Comparison of ENCODE assay signal across 5 fruit fly cellular contexts in genomic region chr2L:12520780-12521526, dm6.
TF ChIP-seq lines count a peak whose summit lies in the region.

No protein-coding gene starts in this region.

- no peak for TF ChIP-seq CTCF in whole organism, embryonic (GFP tag; optimal IDR thresholded peaks at IDR 0.05; lab: Kevin White, UChicago)

TF ChIP-seq in whole organism, adult, 20 proteins besides CTCF, POLR2A, EP300 and RAD21:
- peak; percentile 98 for TF ChIP-seq kay (GFP tag; lab: Kevin White, UChicago; ENCODE audit: borderline replicate concordance)
- TF ChIP-seq cnc (optimal IDR thresholded peaks at IDR 0.05; lab: Kevin White, UChicago) = no peak
- peak; percentile 18 for TF ChIP-seq CG33017 (tag; optimal IDR thresholded peaks at IDR 0.05; lab: Kevin White, UChicago)
- TF ChIP-seq CG7101 (tag; optimal IDR thresholded peaks at IDR 0.05; lab: Kevin White, UChicago) = no peak
- TF ChIP-seq CG14711 (tag; optimal IDR thresholded peaks at IDR 0.05; lab: Kevin White, UChicago) = no peak
- peak; percentile 67 for TF ChIP-seq CG12768 (GFP tag; optimal IDR thresholded peaks at IDR 0.05; lab: Kevin White, UChicago)
- no peak for TF ChIP-seq Clk (GFP tag; optimal IDR thresholded peaks at IDR 0.05; lab: Kevin White, UChicago)
- TF ChIP-seq CG5204 (GFP tag; optimal IDR thresholded peaks at IDR 0.05; lab: Kevin White, UChicago) = no peak
- TF ChIP-seq CG1620 (GFP tag; optimal IDR thresholded peaks at IDR 0.05; lab: Kevin White, UChicago) = no peak
- no peak for TF ChIP-seq bab1 (GFP tag; optimal IDR thresholded peaks at IDR 0.05; lab: Kevin White, UChicago)
- TF ChIP-seq toe (GFP tag; optimal IDR thresholded peaks at IDR 0.05; lab: Kevin White, UChicago) = no peak
- TF ChIP-seq Crg-1 (GFP tag; optimal IDR thresholded peaks at IDR 0.05; lab: Kevin White, UChicago) = no peak
- peak; percentile 52 for TF ChIP-seq CG7045 (GFP tag; optimal IDR thresholded peaks at IDR 0.05; lab: Kevin White, UChicago)
- TF ChIP-seq Mnt (GFP tag; optimal IDR thresholded peaks at IDR 0.05; lab: Kevin White, UChicago) = peak; percentile 28
- TF ChIP-seq tj (GFP tag; optimal IDR thresholded peaks at IDR 0.05; lab: Kevin White, UChicago) = no peak
- peak; percentile 79 for TF ChIP-seq cic (GFP tag; optimal IDR thresholded peaks at IDR 0.05; lab: Kevin White, UChicago)

TF ChIP-seq in whole organism, embryonic, 481 proteins besides CTCF, POLR2A, EP300 and RAD21 (continues in another document):
- no peak for TF ChIP-seq ttk (GFP tag; IDR thresholded peaks at IDR 0.05; lab: Robert Waterston, UW)
- TF ChIP-seq Doc2 (GFP tag; IDR thresholded peaks at IDR 0.05; lab: Robert Waterston, UW) = no peak
- TF ChIP-seq maf-S (GFP tag; optimal IDR thresholded peaks at IDR 0.05; lab: Kevin White, UChicago) = no peak
- TF ChIP-seq gcm2 (GFP tag; optimal IDR thresholded peaks at IDR 0.05; lab: Kevin White, UChicago) = no peak
- TF ChIP-seq phol (tag; optimal IDR thresholded peaks at IDR 0.05; lab: Kevin White, UChicago) = no peak
- peak; percentile 48; the same call in 1 of the 2 replicates for TF ChIP-seq vvl (GFP tag; IDR thresholded peaks at IDR 0.05; lab: Robert Waterston, UW)
- TF ChIP-seq CG15514 (GFP tag; optimal IDR thresholded peaks at IDR 0.05; lab: Kevin White, UChicago) = no peak
- peak; percentile 51 for TF ChIP-seq CG15479 (GFP tag; optimal IDR thresholded peaks at IDR 0.05; lab: Kevin White, UChicago)
- TF ChIP-seq slbo (GFP tag; IDR thresholded peaks at IDR 0.05; lab: Robert Waterston, UW) = no peak
- TF ChIP-seq cwo (GFP tag; optimal IDR thresholded peaks at IDR 0.05; lab: Kevin White, UChicago) = peak; percentile 81
- TF ChIP-seq bbx (GFP tag; IDR thresholded peaks at IDR 0.05; lab: Robert Waterston, UW; ENCODE audit: partially characterized antibody) = 0 out of 2 replicates have a peak, but pooled peaks have one; percentile 30
- no peak for TF ChIP-seq CG14860 (GFP tag; IDR thresholded peaks at IDR 0.05; lab: Robert Waterston, UW; ENCODE audit: partially characterized antibody)
- TF ChIP-seq Scr (GFP tag; IDR thresholded peaks at IDR 0.05; lab: Robert Waterston, UW; ENCODE audit: partially characterized antibody) = 0 out of 2 replicates have a peak, but pooled peaks have one; percentile 13
- peak; percentile 12; the same call in 1 of the 3 replicates for TF ChIP-seq CG34422 (GFP tag; IDR thresholded peaks at IDR 0.05; lab: Robert Waterston, UW)
- 0 out of 3 replicates have a peak, but pooled peaks have one; percentile 11 for TF ChIP-seq CG2199 (GFP tag; IDR thresholded peaks at IDR 0.05; lab: Robert Waterston, UW)
- peak; percentile 41 for TF ChIP-seq Nf-YC (tag; optimal IDR thresholded peaks at IDR 0.05; lab: Kevin White, UChicago)
- no peak for TF ChIP-seq CG13894 (tag; optimal IDR thresholded peaks at IDR 0.05; lab: Kevin White, UChicago)
- peak; percentile 84 for TF ChIP-seq Drgx (GFP tag; IDR thresholded peaks at IDR 0.05; lab: Robert Waterston, UW)

TF ChIP-seq in whole organism, prepupa, 60 proteins besides CTCF, POLR2A, EP300 and RAD21 (continues in another document):
- TF ChIP-seq Ets96B (tag; optimal IDR thresholded peaks at IDR 0.05; lab: Kevin White, UChicago) (peak; percentile 11), Gug (GFP tag; IDR thresholded peaks at IDR 0.05; lab: Robert Waterston, UW) (0 out of 2 replicates have a peak, but pooled peaks have one; percentile 27), spab (GFP tag; optimal IDR thresholded peaks at IDR 0.05; lab: Kevin White, UChicago) (peak; percentile 37), eg (GFP tag; IDR thresholded peaks at IDR 0.05; lab: Robert Waterston, UW) (peak; percentile 91), Hr39 (GFP tag; optimal IDR thresholded peaks at IDR 0.05; lab: Kevin White, UChicago) (no peak), Eip78C (GFP tag; lab: Kevin White, UChicago) (peak; percentile 49), CG10669 (GFP tag; optimal IDR thresholded peaks at IDR 0.05; lab: Kevin White, UChicago) (peak; percentile 15), acj6 (GFP tag; optimal IDR thresholded peaks at IDR 0.05; lab: Kevin White, UChicago) (no peak), Hr4 (GFP tag; optimal IDR thresholded peaks at IDR 0.05; lab: Kevin White, UChicago) (peak; percentile 35), fd59A (GFP tag; optimal IDR thresholded peaks at IDR 0.05; lab: Kevin White, UChicago) (no peak), Sox14 (GFP tag; optimal IDR thresholded peaks at IDR 0.05; lab: Kevin White, UChicago) (no peak), CG3032 (tag; optimal IDR thresholded peaks at IDR 0.05; lab: Kevin White, UChicago) (peak; percentile 24), CG15336 (GFP tag; IDR thresholded peaks at IDR 0.05; lab: Robert Waterston, UW) (peak; percentile 6; the same call in 1 of the 2 replicates), dsx (GFP tag; optimal IDR thresholded peaks at IDR 0.05; lab: Kevin White, UChicago; ENCODE audit: poor library complexity, severe bottlenecking) (peak; percentile 71), CG4318 (GFP tag; optimal IDR thresholded peaks at IDR 0.05; lab: Kevin White, UChicago) (no peak), CG16779 (tag; optimal IDR thresholded peaks at IDR 0.05; lab: Kevin White, UChicago) (peak; percentile 28), vri (GFP tag; optimal IDR thresholded peaks at IDR 0.05; lab: Kevin White, UChicago) (no peak), Eip93F (GFP tag; optimal IDR thresholded peaks at IDR 0.05; lab: Kevin White, UChicago) (no peak), ss (GFP tag; optimal IDR thresholded peaks at IDR 0.05; lab: Kevin White, UChicago) (peak; percentile 56 to 65), CG3919 (GFP tag; optimal IDR thresholded peaks at IDR 0.05; lab: Kevin White, UChicago) (peak; percentile 35)

TF ChIP-seq in whole organism, pupa, 21 proteins besides CTCF, POLR2A, EP300 and RAD21:
- TF ChIP-seq CG8159 (tag; optimal IDR thresholded peaks at IDR 0.05; lab: Kevin White, UChicago) = no peak
- TF ChIP-seq Pif1A (GFP tag; optimal IDR thresholded peaks at IDR 0.05; lab: Kevin White, UChicago) = peak; percentile 47
- TF ChIP-seq EcR (GFP tag; optimal IDR thresholded peaks at IDR 0.05; lab: Kevin White, UChicago) = no peak
- peak; percentile 86 for TF ChIP-seq CG12605 (GFP tag; IDR thresholded peaks at IDR 0.05; lab: Robert Waterston, UW)
- peak; percentile 84 for TF ChIP-seq Ets98B (GFP tag; IDR thresholded peaks at IDR 0.05; lab: Robert Waterston, UW)
- peak; percentile 28 for TF ChIP-seq CG17806 (tag; optimal IDR thresholded peaks at IDR 0.05; lab: Kevin White, UChicago)
- no peak for TF ChIP-seq CG13204 (GFP tag; optimal IDR thresholded peaks at IDR 0.05; lab: Kevin White, UChicago)
- peak; percentile 83 for TF ChIP-seq CG32121 (GFP tag; IDR thresholded peaks at IDR 0.05; lab: Robert Waterston, UW)
- TF ChIP-seq CG14655 (GFP tag; optimal IDR thresholded peaks at IDR 0.05; lab: Kevin White, UChicago) = peak; percentile 78
- peak; percentile 74 for TF ChIP-seq CG8301 (tag; optimal IDR thresholded peaks at IDR 0.05; lab: Kevin White, UChicago)
- TF ChIP-seq D1 (tag; optimal IDR thresholded peaks at IDR 0.05; lab: Kevin White, UChicago) = peak; percentile 1
- TF ChIP-seq fd96Ca (GFP tag; IDR thresholded peaks at IDR 0.05; lab: Robert Waterston, UW) = no peak
- no peak for TF ChIP-seq CG15710 (tag; optimal IDR thresholded peaks at IDR 0.05; lab: Kevin White, UChicago)
- TF ChIP-seq gl (tag; optimal IDR thresholded peaks at IDR 0.05; lab: Kevin White, UChicago) = peak; percentile 49
- TF ChIP-seq Snoo (tag; optimal IDR thresholded peaks at IDR 0.05; lab: Kevin White, UChicago) = no peak
- no peak for TF ChIP-seq rn (GFP tag; IDR thresholded peaks at IDR 0.05; lab: Robert Waterston, UW)
- TF ChIP-seq CG4496 (GFP tag; IDR thresholded peaks at IDR 0.05; lab: Robert Waterston, UW) = peak; percentile 91
- TF ChIP-seq Pif1B (GFP tag; optimal IDR thresholded peaks at IDR 0.05; lab: Kevin White, UChicago) = peak; percentile 46
- no peak for TF ChIP-seq CG34367 (tag; optimal IDR thresholded peaks at IDR 0.05; lab: Kevin White, UChicago)

TF ChIP-seq in whole organism, wandering third instar larva, 38 proteins besides CTCF, POLR2A, EP300 and RAD21 (continues in another document):
- TF ChIP-seq Hr78 (GFP tag; optimal IDR thresholded peaks at IDR 0.05; lab: Kevin White, UChicago) (no peak), Rel (GFP tag; optimal IDR thresholded peaks at IDR 0.05; lab: Kevin White, UChicago) (no peak), Rel (tag; optimal IDR thresholded peaks at IDR 0.05; lab: Kevin White, UChicago) (peak; percentile 53), OdsH (GFP tag; optimal IDR thresholded peaks at IDR 0.05; lab: Kevin White, UChicago) (no peak), foxo (GFP tag; optimal IDR thresholded peaks at IDR 0.05; lab: Kevin White, UChicago) (no peak), Abd-B (GFP tag; optimal IDR thresholded peaks at IDR 0.05; lab: Kevin White, UChicago) (no peak), Hnf4 (GFP tag; optimal IDR thresholded peaks at IDR 0.05; lab: Kevin White, UChicago) (no peak), N (GFP tag; optimal IDR thresholded peaks at IDR 0.05; lab: Kevin White, UChicago) (no peak), ey (GFP tag; optimal IDR thresholded peaks at IDR 0.05; lab: Kevin White, UChicago) (no peak), psq (GFP tag; optimal IDR thresholded peaks at IDR 0.05; lab: Kevin White, UChicago) (peak; percentile 77), pan (optimal IDR thresholded peaks at IDR 0.05; lab: Kevin White, UChicago) (no peak), dl (GFP tag; optimal IDR thresholded peaks at IDR 0.05; lab: Kevin White, UChicago; ENCODE audit: insufficient read depth in 1 of 2, partially characterized antibody in 2 of 2) (peak; percentile 18 to 45), Hr83 (GFP tag; optimal IDR thresholded peaks at IDR 0.05; lab: Kevin White, UChicago; ENCODE audit: poor library complexity, severe bottlenecking) (no peak), CrebA (GFP tag; optimal IDR thresholded peaks at IDR 0.05; lab: Kevin White, UChicago; ENCODE audit: borderline replicate concordance) (no peak), br (GFP tag; optimal IDR thresholded peaks at IDR 0.05; lab: Kevin White, UChicago) (no peak), rgr (GFP tag; optimal IDR thresholded peaks at IDR 0.05; lab: Kevin White, UChicago) (no peak), Mio (GFP tag; optimal IDR thresholded peaks at IDR 0.05; lab: Kevin White, UChicago) (no peak), HLH106 (tag; optimal IDR thresholded peaks at IDR 0.05; lab: Kevin White, UChicago) (no peak), Myc (optimal IDR thresholded peaks at IDR 0.05; lab: Kevin White, UChicago) (no peak), Jra (GFP tag; optimal IDR thresholded peaks at IDR 0.05; lab: Kevin White, UChicago) (no peak), dsf (GFP tag; optimal IDR thresholded peaks at IDR 0.05; lab: Kevin White, UChicago; ENCODE audit: borderline replicate concordance) (no peak), jim (GFP tag; optimal IDR thresholded peaks at IDR 0.05; lab: Kevin White, UChicago) (no peak), Dfd (GFP tag; optimal IDR thresholded peaks at IDR 0.05; lab: Kevin White, UChicago) (no peak), Sp1 (GFP tag; optimal IDR thresholded peaks at IDR 0.05; lab: Kevin White, UChicago) (no peak), CG9705 (GFP tag; optimal IDR thresholded peaks at IDR 0.05; lab: Kevin White, UChicago) (no peak), Dif (GFP tag; optimal IDR thresholded peaks at IDR 0.05; lab: Kevin White, UChicago; ENCODE audit: partially characterized antibody) (peak; percentile 52), fru (GFP tag; optimal IDR thresholded peaks at IDR 0.05; lab: Kevin White, UChicago) (no peak)
